Worm (Caenorhabditis elegans) whole organism, L1 larva: ENCODE measurements around the gene sqv-6.

Experiments
- ces-1 ChIP-seq: fragments of 150-350 bp; optimal IDR thresholded peaks from 2 replicates; lab custom pipeline; 2014; ENCODE audit warnings: missing biosample characterization, missing genetic modification reagents, missing genetic modification characterization
- fkh-10 ChIP-seq: sonication (generic microtip); optimal IDR thresholded peaks from 2 replicates; lab custom pipeline; 2017; ENCODE audit warnings: missing biosample characterization, missing genetic modification reagents, missing genetic modification characterization
- nhr-11 ChIP-seq: fragments of 150-350 bp; optimal IDR thresholded peaks from 2 replicates; lab custom pipeline; 2014; ENCODE audit warnings: missing biosample characterization, missing genetic modification characterization
- nhr-71 ChIP-seq: sonication (generic microtip); optimal IDR thresholded peaks from 2 replicates; lab custom pipeline; 2016; ENCODE audit warnings: mild to moderate bottlenecking, missing genetic modification characterization, moderate library complexity, missing compliant biosample characterization
- snpc-4 ChIP-seq: fragments of 150-350 bp; optimal IDR thresholded peaks from 2 replicates; lab custom pipeline; 2014; ENCODE audit warnings: missing biosample characterization, missing genetic modification characterization

DNA sequence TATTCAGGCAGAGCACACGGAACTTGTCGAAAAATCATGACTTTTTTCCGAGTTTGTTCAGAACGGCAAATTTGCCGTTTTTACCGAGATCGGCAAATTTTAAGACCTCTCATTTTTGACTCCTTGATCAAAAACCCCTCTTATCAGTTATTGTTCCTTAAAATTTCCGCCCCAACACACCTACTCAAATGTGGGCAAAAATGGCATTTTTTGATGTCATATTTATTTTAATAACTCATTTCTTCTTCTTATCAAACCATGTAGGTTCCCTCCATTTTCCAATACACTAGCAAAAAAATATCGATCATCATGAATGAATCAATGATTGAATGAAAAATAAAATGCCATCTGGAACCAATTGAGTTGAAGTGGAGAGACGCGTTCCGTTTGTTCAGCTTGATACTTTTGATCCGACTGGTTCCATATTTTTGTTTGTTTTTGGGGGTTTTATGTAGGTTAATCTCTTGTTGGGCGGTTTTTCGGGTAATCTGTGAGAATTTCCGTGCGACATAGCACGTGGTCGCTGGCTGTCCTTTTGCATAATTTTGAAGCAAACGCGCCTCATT lies 12.0 kb upstream of the sqv-6 start:
- no peak for TF ChIP-seq snpc-4 (tag; lab: Kevin White, UChicago)
- no peak for TF ChIP-seq fkh-10
- TF ChIP-seq nhr-11 (tag; lab: Kevin White, UChicago) = no peak
- no peak for TF ChIP-seq nhr-71 (tag; lab: Kevin White, UChicago)
- TF ChIP-seq ces-1 (GFP tag; lab: Kevin White, UChicago) = no peak
